Worm (Caenorhabditis elegans) whole organism, L1 larva: ENCODE results near the gene C27A2.12.

Experiments used
- C04F5.9 ChIP-seq: sonication (generic microtip); optimal IDR thresholded peaks from 2 replicates; lab custom pipeline; 2016; ENCODE audit warnings: missing genetic modification characterization, missing compliant biosample characterization
- C16A3.4 ChIP-seq: fragments of 150-350 bp; optimal IDR thresholded peaks from 2 replicates; lab custom pipeline; 2014; ENCODE audit warnings: missing biosample characterization, missing genetic modification characterization
- F16B12.6 ChIP-seq: fragments of 150-350 bp; optimal IDR thresholded peaks from 2 replicates; lab custom pipeline; 2014; ENCODE audit warnings: missing biosample characterization, missing genetic modification characterization
- Y116A8C.19 ChIP-seq: sonication (generic microtip); optimal IDR thresholded peaks from 2 replicates; lab custom pipeline; 2016; ENCODE audit warnings: missing compliant biosample characterization, missing genetic modification characterization, borderline replicate concordance
- aha-1 ChIP-seq: fragments of 150-350 bp; optimal IDR thresholded peaks from 2 replicates; lab custom pipeline; 2014; ENCODE audit warnings: missing biosample characterization, missing genetic modification characterization
- alr-1 ChIP-seq: fragments of 200-800 bp; sonication (Bioruptor generic); optimal IDR thresholded peaks from 2 replicates; lab custom pipeline; 2018; ENCODE audit warnings: borderline replicate concordance, mild to moderate bottlenecking, missing genetic modification characterization, missing compliant biosample characterization
- ama-1 ChIP-seq: fragments of 150-350 bp; optimal IDR thresholded peaks from 2 replicates; lab custom pipeline; 2014
- ceh-63 ChIP-seq: fragments of 200-800 bp; sonication (Bioruptor generic); optimal IDR thresholded peaks from 2 replicates; lab custom pipeline; 2018; ENCODE audit warnings: mild to moderate bottlenecking, missing genetic modification characterization, missing compliant biosample characterization
- ceh-8 ChIP-seq: fragments of 200-800 bp; sonication (Bioruptor generic); optimal IDR thresholded peaks from 2 replicates; lab custom pipeline; 2018; ENCODE audit warnings: mild to moderate bottlenecking, missing genetic modification characterization, moderate library complexity, missing compliant biosample characterization
- ceh-88 ChIP-seq: fragments of 200-800 bp; sonication (Bioruptor generic); IDR thresholded peaks from 2 replicates; pipeline ENCODE4 v1.3.6; 2022; ENCODE audit warnings: missing genetic modification characterization, missing compliant biosample characterization
- ceh-90 ChIP-seq: sonication (generic microtip); optimal IDR thresholded peaks from 2 replicates; lab custom pipeline; 2016; ENCODE audit warnings: missing genetic modification characterization, missing compliant biosample characterization
- dsc-1 ChIP-seq: sonication (generic microtip); optimal IDR thresholded peaks from 2 replicates; lab custom pipeline; 2016; ENCODE audit warnings: mild to moderate bottlenecking, missing genetic modification characterization, missing compliant biosample characterization
- efl-3 ChIP-seq: fragments of 200-800 bp; sonication (Bioruptor generic); optimal IDR thresholded peaks from 2 replicates; lab custom pipeline; 2018; ENCODE audit warnings: mild to moderate bottlenecking, missing genetic modification characterization, missing compliant biosample characterization
- egl-27 ChIP-seq, 2 experiments: fragments of 150-350 bp in 1 of 2; sonication (generic microtip); optimal IDR thresholded peaks; 3 replicates each; lab custom pipeline; 2017 to 2018; ENCODE audit warnings: missing biosample characterization in 2 of 2, missing genetic modification characterization in 2 of 2, missing genetic modification reagents in 2 of 2
- elt-2 ChIP-seq: sonication (generic microtip); optimal IDR thresholded peaks from 2 replicates; lab custom pipeline; 2016; ENCODE audit warnings: missing genetic modification characterization, mild to moderate bottlenecking, inconsistent platforms, missing compliant biosample characterization, missing genetic modification reagents
- elt-3 ChIP-seq, 6 experiments: fragments of 150-350 bp in 1 of 6; sonication (generic microtip); optimal IDR thresholded peaks; 2 replicates each; lab custom pipeline; 2017 to 2018; ENCODE audit warnings: missing biosample characterization in 6 of 6, missing genetic modification characterization in 6 of 6, inconsistent platforms in 1 of 6
- fkh-10 ChIP-seq: sonication (generic microtip); optimal IDR thresholded peaks from 2 replicates; lab custom pipeline; 2017; ENCODE audit warnings: missing biosample characterization, missing genetic modification reagents, missing genetic modification characterization
- fkh-8 ChIP-seq: sonication (generic microtip); optimal IDR thresholded peaks from 2 replicates; lab custom pipeline; 2016; ENCODE audit warnings: mild to moderate bottlenecking, missing genetic modification characterization, missing compliant biosample characterization
- hlh-17 ChIP-seq: fragments of 200-800 bp; sonication (Bioruptor generic); optimal IDR thresholded peaks from 2 replicates; lab custom pipeline; 2018; ENCODE audit warnings: missing genetic modification characterization, mild to moderate bottlenecking, missing compliant biosample characterization, moderate library complexity, borderline replicate concordance
- hlh-4 ChIP-seq: sonication (generic microtip); optimal IDR thresholded peaks from 2 replicates; lab custom pipeline; 2016; ENCODE audit warnings: mild to moderate bottlenecking, missing genetic modification characterization, missing compliant biosample characterization
- irx-1 ChIP-seq: sonication (generic microtip); optimal IDR thresholded peaks from 2 replicates; lab custom pipeline; 2016; ENCODE audit warnings: missing genetic modification characterization, missing compliant biosample characterization
- jun-1 ChIP-seq: fragments of 150-350 bp; optimal IDR thresholded peaks from 2 replicates; lab custom pipeline; 2014; ENCODE audit warnings: missing biosample characterization, missing genetic modification reagents, missing genetic modification characterization
- lin-13 ChIP-seq: fragments of 150-350 bp; optimal IDR thresholded peaks from 2 replicates; lab custom pipeline; 2014; ENCODE audit warnings: missing biosample characterization, missing genetic modification reagents, missing genetic modification characterization
- lin-14 ChIP-seq: fragments of 200-800 bp; sonication (Bioruptor generic); optimal IDR thresholded peaks from 2 replicates; lab custom pipeline; 2018; ENCODE audit warnings: mild to moderate bottlenecking, missing genetic modification characterization, moderate library complexity, missing compliant biosample characterization
- lin-15B ChIP-seq: fragments of 150-350 bp; sonication (generic microtip); optimal IDR thresholded peaks from 3 replicates; lab custom pipeline; 2014; ENCODE audit warnings: missing biosample characterization, missing genetic modification characterization
- lin-35 ChIP-seq, 2 experiments: fragments of 150-350 bp; optimal IDR thresholded peaks; 2 replicates each; lab custom pipeline; 2014; ENCODE audit warnings: missing biosample characterization in 2 of 2, missing genetic modification characterization in 2 of 2, missing genetic modification reagents in 2 of 2
- lin-39 ChIP-seq: fragments of 150-350 bp; optimal IDR thresholded peaks from 2 replicates; lab custom pipeline; 2014; ENCODE audit warnings: missing biosample characterization, missing genetic modification reagents, missing genetic modification characterization
- lir-3 ChIP-seq: sonication (generic microtip); optimal IDR thresholded peaks from 2 replicates; lab custom pipeline; 2016; ENCODE audit warnings: mild to moderate bottlenecking, missing genetic modification characterization, moderate library complexity, missing compliant biosample characterization; ENCODE audit not compliant: poor library complexity
- mab-9 ChIP-seq: fragments of 200-800 bp; sonication (Bioruptor generic); IDR thresholded peaks from 2 replicates; pipeline ENCODE4 v1.3.6; 2022; ENCODE audit warnings: missing genetic modification reagents, missing genetic modification characterization, missing compliant biosample characterization
- mdl-1 ChIP-seq, 2 experiments: fragments of 150-350 bp; optimal IDR thresholded peaks; 2 replicates each; lab custom pipeline; 2014 to 2017; ENCODE audit warnings: missing biosample characterization in 2 of 2, missing genetic modification characterization in 2 of 2, inconsistent platforms in 1 of 2
- mef-2 ChIP-seq: fragments of 150-350 bp; optimal IDR thresholded peaks from 2 replicates; lab custom pipeline; 2014; ENCODE audit warnings: missing biosample characterization, missing genetic modification characterization
- mep-1 ChIP-seq: fragments of 150-350 bp; optimal IDR thresholded peaks from 2 replicates; lab custom pipeline; 2014; ENCODE audit warnings: missing biosample characterization, missing genetic modification characterization
- nhr-20 ChIP-seq: sonication (generic microtip); optimal IDR thresholded peaks from 2 replicates; lab custom pipeline; 2016; ENCODE audit warnings: mild to moderate bottlenecking, missing genetic modification characterization, missing compliant biosample characterization
- nhr-28 ChIP-seq: fragments of 150-350 bp; optimal IDR thresholded peaks from 2 replicates; lab custom pipeline; 2014; ENCODE audit warnings: missing biosample characterization, missing genetic modification characterization
- nhr-71 ChIP-seq: sonication (generic microtip); optimal IDR thresholded peaks from 2 replicates; lab custom pipeline; 2016; ENCODE audit warnings: mild to moderate bottlenecking, missing genetic modification characterization, moderate library complexity, missing compliant biosample characterization
- nhr-84 ChIP-seq: sonication (generic microtip); optimal IDR thresholded peaks from 2 replicates; lab custom pipeline; 2017; ENCODE audit warnings: missing biosample characterization, missing genetic modification characterization
- nhr-90 ChIP-seq: sonication (generic microtip); optimal IDR thresholded peaks from 2 replicates; lab custom pipeline; 2016; ENCODE audit warnings: mild to moderate bottlenecking, missing genetic modification characterization, missing compliant biosample characterization; ENCODE audit not compliant: poor library complexity
- pag-3 ChIP-seq: sonication (generic microtip); optimal IDR thresholded peaks from 2 replicates; lab custom pipeline; 2017; ENCODE audit warnings: missing genetic modification characterization, mild to moderate bottlenecking, missing compliant biosample characterization, antibody characterized with exemption, borderline replicate concordance; ENCODE audit not compliant: insufficient read depth
- pax-3 ChIP-seq: fragments of 200-800 bp; sonication (Bioruptor generic); optimal IDR thresholded peaks from 2 replicates; lab custom pipeline; 2018; ENCODE audit warnings: mild to moderate bottlenecking, missing genetic modification characterization, moderate library complexity, missing compliant biosample characterization
- pqm-1 ChIP-seq: sonication (generic microtip); optimal IDR thresholded peaks from 3 replicates; lab custom pipeline; 2017; ENCODE audit warnings: missing biosample characterization, missing genetic modification characterization
- rnt-1 ChIP-seq: sonication (generic microtip); optimal IDR thresholded peaks from 2 replicates; lab custom pipeline; 2016; ENCODE audit warnings: mild to moderate bottlenecking, missing genetic modification characterization, moderate library complexity, missing compliant biosample characterization
- sox-4 ChIP-seq: sonication (generic microtip); optimal IDR thresholded peaks from 2 replicates; lab custom pipeline; 2016; ENCODE audit warnings: missing genetic modification characterization, missing compliant biosample characterization
- sptf-1 ChIP-seq: fragments of 150-350 bp; optimal IDR thresholded peaks from 2 replicates; lab custom pipeline; 2014; ENCODE audit warnings: missing biosample characterization, missing genetic modification characterization
- sup-37 ChIP-seq: fragments of 200-800 bp; sonication (Bioruptor generic); optimal IDR thresholded peaks from 2 replicates; lab custom pipeline; 2018; ENCODE audit warnings: mild to moderate bottlenecking, missing genetic modification characterization, missing compliant biosample characterization
- swsn-7 ChIP-seq: sonication (generic microtip); optimal IDR thresholded peaks from 2 replicates; lab custom pipeline; 2016; ENCODE audit warnings: missing genetic modification characterization, missing compliant biosample characterization
- unc-86 ChIP-seq: sonication (generic microtip); optimal IDR thresholded peaks from 2 replicates; lab custom pipeline; 2016; ENCODE audit warnings: missing genetic modification characterization, missing compliant biosample characterization
- unc-98 ChIP-seq: fragments of 200-800 bp; sonication (Bioruptor generic); IDR thresholded peaks from 2 replicates; pipeline ENCODE4 v1.3.6; 2022; ENCODE audit warnings: missing genetic modification characterization, missing compliant biosample characterization
- xbp-1 ChIP-seq: sonication (generic microtip); optimal IDR thresholded peaks from 2 replicates; lab custom pipeline; 2016; ENCODE audit warnings: missing genetic modification characterization, missing compliant biosample characterization
- zag-1 ChIP-seq: fragments of 150-350 bp; optimal IDR thresholded peaks from 2 replicates; lab custom pipeline; 2014; ENCODE audit warnings: missing biosample characterization, missing genetic modification characterization
- ztf-11 ChIP-seq, 2 experiments: sonication (generic microtip); optimal IDR thresholded peaks; 2 replicates each; lab custom pipeline; 2016 to 2017; ENCODE audit warnings: missing genetic modification characterization in 2 of 2, missing biosample characterization in 1 of 2, missing compliant biosample characterization in 1 of 2
- ztf-4 ChIP-seq: fragments of 150-350 bp; optimal IDR thresholded peaks from 2 replicates; lab custom pipeline; 2014; ENCODE audit warnings: missing biosample characterization, missing genetic modification characterization

Gene C27A2.12

DNA sequence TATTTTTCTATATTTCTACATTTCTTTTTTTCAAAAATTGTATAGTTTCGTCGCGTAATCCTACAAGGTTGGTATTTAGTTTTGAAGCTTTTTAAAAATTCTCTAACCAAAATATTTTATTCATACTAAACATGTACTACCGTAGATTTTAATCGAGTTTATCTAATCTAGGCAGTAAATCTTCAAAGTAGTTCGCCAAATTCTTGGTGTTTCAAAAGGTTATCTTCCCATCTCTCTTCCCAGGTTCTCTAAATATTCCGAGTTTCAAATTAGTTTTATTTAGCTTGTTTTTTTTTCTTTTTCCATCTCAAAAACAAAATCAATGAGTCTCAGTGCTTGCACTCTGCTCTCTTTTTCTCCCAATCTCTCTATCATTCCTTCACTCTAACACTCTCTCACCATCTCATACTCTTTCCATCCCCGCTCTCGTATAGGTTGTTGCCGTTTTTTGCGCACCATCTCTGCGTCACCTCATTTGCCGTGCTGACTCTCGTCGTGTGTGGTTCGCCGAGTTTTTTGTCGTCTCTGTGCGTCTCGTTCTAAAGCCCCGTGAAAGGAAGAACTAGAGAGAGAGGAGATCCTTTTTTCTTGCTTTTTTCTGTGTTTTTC lies 40.9 kb downstream of the C27A2.12 start (continued):
- TF ChIP-seq lin-13 (GFP tag; lab: Kevin White, UChicago), result peak; percentile 15
- no peak for TF ChIP-seq nhr-84 (tag; lab: Kevin White, UChicago)
- TF ChIP-seq nhr-28, result no peak
- no peak for TF ChIP-seq lin-15B (tag; lab: Kevin White, UChicago)
- peak; percentile 19 for TF ChIP-seq ama-1 (lab: Kevin White, UChicago)
- TF ChIP-seq rnt-1 (tag; lab: Kevin White, UChicago), result peak; percentile 47
- no peak for TF ChIP-seq hlh-4 (tag; lab: Kevin White, UChicago)
- TF ChIP-seq Y116A8C.19 (tag; lab: Kevin White, UChicago), result no peak
- peak; percentile 22 for TF ChIP-seq F16B12.6
- no peak for TF ChIP-seq ceh-63 (GFP tag; lab: Kevin White, UChicago)
- TF ChIP-seq sptf-1 (tag; lab: Kevin White, UChicago), result no peak
- no peak for TF ChIP-seq zag-1
- peak; percentile 69 for TF ChIP-seq fkh-8 (tag; lab: Kevin White, UChicago)
- peak; percentile 16 for TF ChIP-seq ztf-4
- TF ChIP-seq hlh-17 (GFP tag; lab: Kevin White, UChicago), result no peak
- TF ChIP-seq mab-9, result peak; percentile 18; the same call in 1 of the 2 replicates
- no peak for TF ChIP-seq ceh-88 (GFP tag; lab: Robert Waterston, UW)
- no peak for TF ChIP-seq aha-1
- no peak for TF ChIP-seq ceh-90 (tag; lab: Kevin White, UChicago)
- TF ChIP-seq swsn-7, result peak; percentile 69
- peak; percentile 38 for TF ChIP-seq xbp-1 (tag; lab: Kevin White, UChicago)
- TF ChIP-seq efl-3 (GFP tag; lab: Kevin White, UChicago), result no peak
- TF ChIP-seq lin-39 (tag; lab: Kevin White, UChicago), result no peak
- peak in 2 of 6 experiments; percentile 9 to 53 for TF ChIP-seq elt-3 (tag; optimal IDR thresholded peaks at IDR 0.05; lab: Kevin White, UChicago)
- no peak for TF ChIP-seq C04F5.9 (tag; lab: Kevin White, UChicago)
- TF ChIP-seq irx-1 (tag; lab: Kevin White, UChicago), result peak; percentile 49
- TF ChIP-seq mep-1 (tag; lab: Kevin White, UChicago), result peak; percentile 27
- TF ChIP-seq lir-3, result peak; percentile 26
- peak; percentile 35 for TF ChIP-seq dsc-1
- no peak for TF ChIP-seq egl-27 (tag; optimal IDR thresholded peaks at IDR 0.05; lab: Kevin White, UChicago)
- peak; percentile 58 for TF ChIP-seq nhr-20 (tag; lab: Kevin White, UChicago)
- no peak for TF ChIP-seq alr-1 (tag; lab: Kevin White, UChicago)
- TF ChIP-seq mdl-1 (tag; optimal IDR thresholded peaks at IDR 0.05; lab: Kevin White, UChicago), result peak in 1 of 2 experiments; percentile 56
- TF ChIP-seq lin-14 (GFP tag; lab: Kevin White, UChicago), result peak; percentile 93
- TF ChIP-seq pax-3, result no peak
- peak in 1 of 2 experiments; percentile 12 for TF ChIP-seq ztf-11 (tag; optimal IDR thresholded peaks at IDR 0.05; lab: Kevin White, UChicago)
- peak; percentile 64 for TF ChIP-seq jun-1 (tag; lab: Kevin White, UChicago)
- no peak for TF ChIP-seq mef-2
- TF ChIP-seq fkh-10 (GFP tag; lab: Kevin White, UChicago), result peak; percentile 8
- peak; percentile 66 to 70 for TF ChIP-seq lin-35 (GFP tag; optimal IDR thresholded peaks at IDR 0.05; lab: Kevin White, UChicago)
- TF ChIP-seq pag-3 (tag; lab: Kevin White, UChicago), result no peak
- peak; percentile 81 for TF ChIP-seq nhr-71 (tag; lab: Kevin White, UChicago)
- peak; percentile 83 for TF ChIP-seq elt-2
- TF ChIP-seq pqm-1, result no peak
- TF ChIP-seq sup-37 (GFP tag; lab: Kevin White, UChicago), result no peak
- peak; percentile 75 for TF ChIP-seq unc-86 (tag; lab: Kevin White, UChicago)
- no peak for TF ChIP-seq unc-98 (GFP tag; lab: Robert Waterston, UW)
- TF ChIP-seq sox-4, result no peak
- peak; percentile 11 for TF ChIP-seq C16A3.4 (tag; lab: Kevin White, UChicago)
- TF ChIP-seq ceh-8 (GFP tag; lab: Kevin White, UChicago), result peak; percentile 20
- TF ChIP-seq nhr-90 (tag; lab: Kevin White, UChicago), result peak; percentile 35
